Worm (Caenorhabditis elegans): Measurements from ENCODE around the gene arf-5.

DNA sequence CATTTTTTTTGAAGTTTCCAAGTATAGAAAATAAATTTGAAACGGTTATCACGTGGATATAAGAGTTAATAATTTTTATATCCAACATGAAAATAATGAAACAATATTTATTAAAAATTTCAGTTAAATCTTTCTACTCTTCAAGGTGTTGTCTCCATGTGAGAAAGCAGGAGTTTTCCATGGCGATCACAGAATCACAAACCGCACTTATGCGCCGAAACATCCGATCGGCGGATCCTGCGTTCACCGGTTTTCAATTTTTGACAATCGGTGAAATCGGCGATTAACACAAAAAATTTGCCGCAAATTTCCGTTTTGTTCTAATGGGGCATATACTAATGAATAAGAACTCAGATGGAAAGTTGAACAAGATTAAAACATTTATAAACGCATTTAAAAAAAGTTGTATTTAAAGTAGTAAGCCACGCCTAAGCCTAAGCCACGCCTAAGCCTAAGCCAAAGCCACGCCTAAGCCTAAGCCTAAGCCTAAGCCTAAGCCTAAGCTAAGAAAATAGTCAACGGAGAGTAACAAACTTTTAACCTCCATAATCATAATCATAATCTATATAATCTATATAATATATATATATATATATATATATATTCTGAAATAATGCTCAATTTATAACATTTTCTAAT lies 39.8 kb downstream of the arf-5 start, which contains the start of gene C26B2.2:
- TF ChIP-seq unc-39 (tag; optimal IDR thresholded peaks at IDR 0.05), result no peak
- TF ChIP-seq blmp-1 (tag; optimal IDR thresholded peaks at IDR 0.05), result no peak
- TF ChIP-seq snpc-4 (tag; optimal IDR thresholded peaks at IDR 0.05), result no peak
- no peak for TF ChIP-seq elt-3 (tag; optimal IDR thresholded peaks at IDR 0.05)
- TF ChIP-seq sptf-1 (tag; optimal IDR thresholded peaks at IDR 0.05), result no peak
- TF ChIP-seq zip-8 (tag; optimal IDR thresholded peaks at IDR 0.05), result no peak
- no peak for TF ChIP-seq mep-1 (tag; optimal IDR thresholded peaks at IDR 0.05)
- no peak for TF ChIP-seq nhr-28 (tag; optimal IDR thresholded peaks at IDR 0.05)
- TF ChIP-seq ceh-43 (GFP tag; optimal IDR thresholded peaks at IDR 0.05), result no peak
